Fruit fly (Drosophila melanogaster): ENCODE data around the gene CG4686.

Gene CG4686

DNA sequence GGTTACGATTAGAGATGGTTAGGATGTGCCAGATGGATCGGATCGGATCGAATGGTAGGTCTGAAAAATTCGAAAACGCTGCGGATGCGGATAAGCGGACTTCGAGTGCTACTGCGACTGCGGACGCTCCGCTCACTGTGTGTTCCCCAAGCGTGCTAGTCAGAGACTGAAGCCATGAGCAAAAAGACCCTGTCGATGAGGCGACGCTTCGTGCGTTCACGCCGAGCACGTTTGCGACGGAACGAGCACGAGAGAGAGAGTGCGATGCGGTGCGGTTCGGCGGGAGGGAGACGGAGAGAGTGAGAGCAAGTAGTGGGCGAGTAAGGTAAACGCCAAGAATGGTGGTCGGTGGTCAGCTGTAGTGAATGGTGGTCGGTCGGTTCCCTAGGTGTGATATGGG, 27.6 kb upstream of the CG4686 start, which contains the start of gene bnl (continued):
- TF ChIP-seq CG13287 (GFP tag; IDR thresholded peaks at IDR 0.05; ENCODE audit: partially characterized antibody) (peak; percentile 63), D (optimal IDR thresholded peaks at IDR 0.05) (no peak), D (GFP tag; optimal IDR thresholded peaks at IDR 0.05) (no peak), CG9797 (GFP tag; optimal IDR thresholded peaks at IDR 0.05) (peak; percentile 3), H2.0 (GFP tag; IDR thresholded peaks at IDR 0.05) (0 out of 2 replicates have a peak, but pooled peaks have one; percentile 30), CG11696 (GFP tag; IDR thresholded peaks at IDR 0.05) (no peak), HLH4C (GFP tag; IDR thresholded peaks at IDR 0.05; ENCODE audit: partially characterized antibody) (peak; percentile 58; the same call in 1 of the 3 replicates), PHDP (tag; optimal IDR thresholded peaks at IDR 0.05) (peak; percentile 22), CG32772 (GFP tag; IDR thresholded peaks at IDR 0.05) (no peak), tup (GFP tag; optimal IDR thresholded peaks at IDR 0.05) (no peak), CG15696 (tag; optimal IDR thresholded peaks at IDR 0.05) (no peak), twi (tag; optimal IDR thresholded peaks at IDR 0.05) (peak; percentile 36), chif (GFP tag; optimal IDR thresholded peaks at IDR 0.05) (peak; percentile 1 to 3), CTCF (GFP tag; optimal IDR thresholded peaks at IDR 0.05) (no peak), danr (GFP tag; IDR thresholded peaks at IDR 0.05) (no peak), caup (GFP tag; optimal IDR thresholded peaks at IDR 0.05; ENCODE audit: severe bottlenecking) (peak; percentile 62), otp (GFP tag; IDR thresholded peaks at IDR 0.05) (no peak; the same call in 2 of the 3 replicates), her (GFP tag; optimal IDR thresholded peaks at IDR 0.05) (peak; percentile 69), pum (GFP tag; optimal IDR thresholded peaks at IDR 0.05) (no peak), ro (GFP tag; IDR thresholded peaks at IDR 0.05) (no peak), CG13624 (GFP tag; optimal IDR thresholded peaks at IDR 0.05) (peak; percentile 24), dimm (GFP tag; IDR thresholded peaks at IDR 0.05) (no peak), bowl (GFP tag; IDR thresholded peaks at IDR 0.05) (no peak; the same call in 1 of the 2 replicates), Xrp1 (GFP tag; IDR thresholded peaks at IDR 0.05) (peak; percentile 33; the same call in 1 of the 2 replicates), HmgZ (tag; optimal IDR thresholded peaks at IDR 0.05) (peak; percentile 71), Abd-B (GFP tag; optimal IDR thresholded peaks at IDR 0.05) (no peak), peb (GFP tag; IDR thresholded peaks at IDR 0.05) (peak; percentile 37; the same call in 1 of the 2 replicates), btn (GFP tag; optimal IDR thresholded peaks at IDR 0.05) (peak; percentile 62), trem (tag; optimal IDR thresholded peaks at IDR 0.05) (peak; percentile 41), Dbx (GFP tag; IDR thresholded peaks at IDR 0.05) (no peak; the same call in 2 of the 3 replicates), dysf (GFP tag; IDR thresholded peaks at IDR 0.05) (peak; percentile 46; the same call in 1 of the 3 replicates), CHES-1-like (GFP tag; optimal IDR thresholded peaks at IDR 0.05) (peak; percentile 36), esg (GFP tag; conservative IDR thresholded peaks at IDR 0.05) (no peak), Nf-YB (GFP tag; optimal IDR thresholded peaks at IDR 0.05) (peak; percentile 73), vnd (GFP tag; IDR thresholded peaks at IDR 0.05; ENCODE audit: partially characterized antibody) (peak; percentile 59), pho (GFP tag; optimal IDR thresholded peaks at IDR 0.05) (no peak), CG17359 (tag; optimal IDR thresholded peaks at IDR 0.05) (no peak), NK7.1 (GFP tag; optimal IDR thresholded peaks at IDR 0.05) (no peak), CG34422 (GFP tag; IDR thresholded peaks at IDR 0.05) (no peak; the same call in 2 of the 3 replicates), CG9817 (tag; optimal IDR thresholded peaks at IDR 0.05) (no peak), eve (GFP tag; optimal IDR thresholded peaks at IDR 0.05) (no peak), CG10274 (GFP tag; optimal IDR thresholded peaks at IDR 0.05) (no peak), repo (GFP tag; optimal IDR thresholded peaks at IDR 0.05) (peak; percentile 44), rib (GFP tag; IDR thresholded peaks at IDR 0.05) (peak; percentile 69), CG2875 (GFP tag; optimal IDR thresholded peaks at IDR 0.05) (peak; percentile 15), H15 (GFP tag; IDR thresholded peaks at IDR 0.05) (peak; percentile 26; the same call in 1 of the 3 replicates), stc (GFP tag; IDR thresholded peaks at IDR 0.05) (no peak), Med (GFP tag) (peak; percentile 94), CG12769 (tag; optimal IDR thresholded peaks at IDR 0.05) (peak; percentile 86), CG14965 (GFP tag; optimal IDR thresholded peaks at IDR 0.05; ENCODE audit: borderline replicate concordance) (no peak), CG8765 (GFP tag; IDR thresholded peaks at IDR 0.05) (0 out of 2 replicates have a peak, but pooled peaks have one; percentile 19), CG2129 (GFP tag; IDR thresholded peaks at IDR 0.05; ENCODE audit: partially characterized antibody) (no peak)

All from whole organism, embryonic.